Fruit fly (Drosophila melanogaster) whole organism, adult: ENCODE data around the gene CG4455.

Experiments
- CG11617 ChIP-seq: fragments of 200-800 bp; sonication (Bioruptor generic); optimal IDR thresholded peaks from 2 replicates; lab custom pipeline; 2017; ENCODE audit warnings: mild to moderate bottlenecking, missing biosample characterization, missing genetic modification reagents, missing genetic modification characterization
- CG33017 ChIP-seq: fragments of 200-800 bp; sonication (Bioruptor generic); optimal IDR thresholded peaks from 2 replicates; lab custom pipeline; 2018; ENCODE audit warnings: missing biosample characterization, mild to moderate bottlenecking, missing genetic modification characterization, moderate library complexity
- Crg-1 ChIP-seq: fragments of 200-800 bp; sonication (Bioruptor generic); optimal IDR thresholded peaks from 2 replicates; lab custom pipeline; 2016; ENCODE audit warnings: missing biosample characterization, missing genetic modification characterization
- Hr96 ChIP-seq: fragments of 200-800 bp; sonication (Bioruptor generic); optimal IDR thresholded peaks from 2 replicates; lab custom pipeline; 2016; ENCODE audit warnings: missing biosample characterization, missing genetic modification characterization
- bab1 ChIP-seq: fragments of 200-800 bp; sonication (Bioruptor generic); optimal IDR thresholded peaks from 3 replicates; lab custom pipeline; 2019; ENCODE audit warnings: missing biosample characterization, mild to moderate bottlenecking, missing genetic modification characterization, moderate library complexity
- cnc ChIP-seq, 2 experiments: fragments of >200 bp; optimal IDR thresholded peaks; 2 replicates each; lab custom pipeline; 2017
- ovo ChIP-seq: fragments of 200-800 bp; sonication (Bioruptor generic); optimal IDR thresholded peaks from 2 replicates; lab custom pipeline; 2016; ENCODE audit warnings: missing biosample characterization, missing genetic modification characterization

- TF ChIP-seq CG11617 (GFP tag; lab: Kevin White, UChicago), result no peak
- TF ChIP-seq bab1, result no peak
- no peak for TF ChIP-seq CG33017 (tag; lab: Kevin White, UChicago)
- TF ChIP-seq cnc (optimal IDR thresholded peaks at IDR 0.05; lab: Kevin White, UChicago), result no peak
- TF ChIP-seq ovo (GFP tag; lab: Kevin White, UChicago), result no peak
- TF ChIP-seq Hr96 (GFP tag; lab: Kevin White, UChicago), result no peak
- TF ChIP-seq Crg-1 (GFP tag; lab: Kevin White, UChicago), result no peak
These were observed 22.0 kb downstream of the CG4455 start for dm6 chr2L:16374691-16375090.
